Worm (Caenorhabditis elegans) whole organism, late embryonic: ENCODE results near the gene ZK1236.1.

Experiments
- F13H6.1 ChIP-seq: sonication (generic microtip); optimal IDR thresholded peaks from 2 replicates; lab custom pipeline; 2016; ENCODE audit warnings: missing genetic modification characterization, missing compliant biosample characterization
- ahr-1 ChIP-seq: sonication (generic microtip); optimal IDR thresholded peaks from 2 replicates; lab custom pipeline; 2016; ENCODE audit warnings: missing genetic modification characterization, missing compliant biosample characterization
- ama-1 ChIP-seq: fragments of 150-350 bp; optimal IDR thresholded peaks from 2 replicates; lab custom pipeline; 2014
- ceh-14 ChIP-seq: sonication (generic microtip); optimal IDR thresholded peaks from 2 replicates; lab custom pipeline; 2016; ENCODE audit warnings: missing genotype, missing genetic modification characterization, missing compliant biosample characterization
- ceh-22 ChIP-seq: sonication (generic microtip); optimal IDR thresholded peaks from 2 replicates; lab custom pipeline; 2017; ENCODE audit warnings: missing biosample characterization, missing genetic modification characterization
- ceh-24 ChIP-seq: sonication (generic microtip); optimal IDR thresholded peaks from 2 replicates; lab custom pipeline; 2016; ENCODE audit warnings: mild to moderate bottlenecking, missing genetic modification characterization, missing compliant biosample characterization
- ceh-30 ChIP-seq: fragments of 150-350 bp; optimal IDR thresholded peaks from 2 replicates; lab custom pipeline; 2014; ENCODE audit warnings: missing biosample characterization, missing genetic modification characterization
- ceh-31 ChIP-seq: sonication (generic microtip); optimal IDR thresholded peaks from 2 replicates; lab custom pipeline; 2016; ENCODE audit warnings: missing genetic modification characterization, missing compliant biosample characterization
- ceh-34 ChIP-seq: sonication (generic microtip); optimal IDR thresholded peaks from 2 replicates; lab custom pipeline; 2016; ENCODE audit warnings: mild to moderate bottlenecking, missing genetic modification characterization, missing compliant biosample characterization
- ceh-6 ChIP-seq: fragments of 200-800 bp; sonication (Bioruptor generic); optimal IDR thresholded peaks from 2 replicates; lab custom pipeline; 2018; ENCODE audit warnings: mild to moderate bottlenecking, missing genetic modification characterization, missing compliant biosample characterization
- che-1 ChIP-seq: sonication (generic microtip); optimal IDR thresholded peaks from 2 replicates; lab custom pipeline; 2016; ENCODE audit warnings: mild to moderate bottlenecking, missing genetic modification characterization, missing compliant biosample characterization
- dmd-4 ChIP-seq: sonication (generic microtip); optimal IDR thresholded peaks from 2 replicates; lab custom pipeline; 2016; ENCODE audit warnings: borderline replicate concordance, missing genetic modification characterization, missing compliant biosample characterization
- dve-1 ChIP-seq: sonication (generic microtip); optimal IDR thresholded peaks from 2 replicates; lab custom pipeline; 2017; ENCODE audit warnings: antibody characterized with exemption, mild to moderate bottlenecking, missing genetic modification characterization, missing compliant biosample characterization
- elt-2 ChIP-seq: sonication (generic microtip); optimal IDR thresholded peaks from 2 replicates; lab custom pipeline; 2016; ENCODE audit warnings: missing genetic modification reagents, missing genetic modification characterization, missing compliant biosample characterization
- elt-4 ChIP-seq: sonication (generic microtip); optimal IDR thresholded peaks from 2 replicates; lab custom pipeline; 2016; ENCODE audit warnings: missing genetic modification characterization, missing compliant biosample characterization
- ets-4 ChIP-seq: sonication (generic microtip); optimal IDR thresholded peaks from 2 replicates; lab custom pipeline; 2016; ENCODE audit warnings: missing genetic modification characterization, missing compliant biosample characterization
- fax-1 ChIP-seq: sonication (generic microtip); optimal IDR thresholded peaks from 2 replicates; lab custom pipeline; 2016; ENCODE audit warnings: missing genotype, missing genetic modification characterization, missing compliant biosample characterization
- fkh-6 ChIP-seq: sonication (generic microtip); optimal IDR thresholded peaks from 2 replicates; lab custom pipeline; 2016; ENCODE audit warnings: missing genetic modification characterization, missing compliant biosample characterization
- gmeb-2 ChIP-seq: sonication (generic microtip); optimal IDR thresholded peaks from 2 replicates; lab custom pipeline; 2016; ENCODE audit warnings: missing genetic modification characterization, inconsistent platforms, missing compliant biosample characterization
- hlh-13 ChIP-seq: fragments of 200-800 bp; sonication (Bioruptor generic); optimal IDR thresholded peaks from 2 replicates; lab custom pipeline; 2018; ENCODE audit warnings: mild to moderate bottlenecking, missing genetic modification characterization, missing compliant biosample characterization
- hlh-15 ChIP-seq: sonication (generic microtip); optimal IDR thresholded peaks from 2 replicates; lab custom pipeline; 2016; ENCODE audit warnings: missing genetic modification characterization, missing compliant biosample characterization
- hlh-30 ChIP-seq: sonication (generic microtip); optimal IDR thresholded peaks from 2 replicates; lab custom pipeline; 2017; ENCODE audit warnings: antibody characterized with exemption, missing genetic modification characterization, missing compliant biosample characterization; ENCODE audit not compliant: insufficient read depth
- lim-6 ChIP-seq: sonication (generic microtip); optimal IDR thresholded peaks from 2 replicates; lab custom pipeline; 2016; ENCODE audit warnings: missing genetic modification characterization, missing compliant biosample characterization
- madf-2 ChIP-seq: sonication (generic microtip); optimal IDR thresholded peaks from 2 replicates; lab custom pipeline; 2017; ENCODE audit warnings: missing genetic modification characterization, missing compliant biosample characterization
- mec-3 ChIP-seq: sonication (generic microtip); optimal IDR thresholded peaks from 2 replicates; lab custom pipeline; 2016; ENCODE audit warnings: borderline replicate concordance, missing genetic modification characterization, missing compliant biosample characterization
- nfya-1 ChIP-seq: sonication (generic microtip); optimal IDR thresholded peaks from 2 replicates; lab custom pipeline; 2017; ENCODE audit warnings: missing genetic modification characterization, mild to moderate bottlenecking, missing compliant biosample characterization, antibody characterized with exemption, moderate library complexity
- nhr-11 ChIP-seq: fragments of 150-350 bp; optimal IDR thresholded peaks from 2 replicates; lab custom pipeline; 2014; ENCODE audit warnings: missing biosample characterization, missing genetic modification characterization
- nhr-232 ChIP-seq: sonication (generic microtip); optimal IDR thresholded peaks from 2 replicates; lab custom pipeline; 2016; ENCODE audit warnings: missing genetic modification characterization, missing compliant biosample characterization
- npax-4 ChIP-seq: sonication (generic microtip); optimal IDR thresholded peaks from 2 replicates; lab custom pipeline; 2016; ENCODE audit warnings: missing genetic modification characterization, missing compliant biosample characterization
- odd-2 ChIP-seq: sonication (generic microtip); optimal IDR thresholded peaks from 2 replicates; lab custom pipeline; 2017; ENCODE audit warnings: antibody characterized with exemption, mild to moderate bottlenecking, missing genetic modification characterization, missing compliant biosample characterization
- pax-1 ChIP-seq: fragments of 150-350 bp; optimal IDR thresholded peaks from 2 replicates; lab custom pipeline; 2014; ENCODE audit warnings: missing biosample characterization, missing genetic modification characterization
- pha-2 ChIP-seq: sonication (generic microtip); optimal IDR thresholded peaks from 2 replicates; lab custom pipeline; 2017; ENCODE audit warnings: mild to moderate bottlenecking, missing genetic modification characterization, missing compliant biosample characterization
- rnt-1 ChIP-seq: sonication (generic microtip); optimal IDR thresholded peaks from 2 replicates; lab custom pipeline; 2016; ENCODE audit warnings: missing genetic modification characterization, missing compliant biosample characterization
- sdc-2 ChIP-seq: sonication (generic microtip); optimal IDR thresholded peaks from 2 replicates; lab custom pipeline; 2016; ENCODE audit warnings: missing genotype, missing genetic modification characterization, missing compliant biosample characterization
- sox-2 ChIP-seq: fragments of 200-800 bp; sonication (Bioruptor generic); IDR thresholded peaks from 2 replicates; pipeline ENCODE4 v1.3.6; 2022; ENCODE audit warnings: missing genetic modification reagents, missing genetic modification characterization, missing compliant biosample characterization
- syd-9 ChIP-seq: sonication (generic microtip); optimal IDR thresholded peaks from 2 replicates; lab custom pipeline; 2016; ENCODE audit warnings: mild to moderate bottlenecking, missing genetic modification characterization, moderate library complexity, missing compliant biosample characterization
- tbx-7 ChIP-seq: sonication (generic microtip); optimal IDR thresholded peaks from 2 replicates; lab custom pipeline; 2016; ENCODE audit warnings: missing genotype, missing genetic modification characterization, missing compliant biosample characterization
- unc-3 ChIP-seq, 2 experiments: fragments of 200-800 bp in 1 of 2; sonication (Bioruptor generic) in 1 of 2; sonication (generic microtip) in 1 of 2; conservative IDR thresholded peaks in 1 of 2; optimal IDR thresholded peaks in 1 of 2; 2 replicates each; pipeline versions ENCODE4 v1.3.6 to Lab custom; 2016 to 2022; ENCODE audit warnings: missing compliant biosample characterization in 2 of 2, missing genetic modification characterization in 2 of 2, missing genetic modification reagents in 1 of 2
- unc-42 ChIP-seq: sonication (generic microtip); optimal IDR thresholded peaks from 2 replicates; lab custom pipeline; 2016; ENCODE audit warnings: missing genotype, missing genetic modification characterization, missing compliant biosample characterization
- unc-55 ChIP-seq: sonication (generic microtip); optimal IDR thresholded peaks from 2 replicates; lab custom pipeline; 2017; ENCODE audit warnings: missing biosample characterization, missing genetic modification reagents, missing genetic modification characterization

Gene ZK1236.1

DNA sequence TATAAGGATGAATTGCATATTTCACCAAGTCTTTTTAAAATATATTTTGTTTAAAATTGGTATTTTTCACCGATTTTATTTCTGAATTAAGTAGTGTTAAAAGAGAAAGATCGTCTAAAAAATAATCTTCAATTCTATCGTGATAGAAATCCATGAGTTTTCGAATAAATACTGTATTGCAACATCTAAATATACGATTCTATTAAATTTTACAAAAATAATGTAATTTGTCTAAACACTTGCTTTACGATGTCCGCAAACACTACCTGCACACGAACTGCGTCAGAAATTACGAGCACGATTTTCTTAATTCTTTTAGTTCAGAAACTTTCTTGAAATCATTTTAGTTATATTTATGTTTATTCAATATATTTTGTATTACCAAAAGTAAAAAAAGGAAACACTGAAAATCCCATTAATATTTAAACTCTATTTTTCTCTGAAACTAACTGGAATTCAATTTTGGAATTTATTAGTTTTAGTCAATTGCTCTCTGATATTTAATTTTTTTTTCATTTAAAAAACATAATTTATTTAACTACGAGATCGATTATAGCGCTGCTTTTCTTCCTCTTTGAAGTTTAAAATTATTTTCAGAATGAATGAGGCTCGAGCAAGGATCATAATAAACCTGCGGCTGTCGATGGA lies 20.2 kb downstream of the ZK1236.1 start, which contains the start of gene mrpl-32:
Gene mrpl-32 (plus strand): TSS at position 598 of the 648 bp plus-strand sequence.
- TF ChIP-seq hlh-13 (GFP tag; lab: Kevin White, UChicago): no peak

DNA sequence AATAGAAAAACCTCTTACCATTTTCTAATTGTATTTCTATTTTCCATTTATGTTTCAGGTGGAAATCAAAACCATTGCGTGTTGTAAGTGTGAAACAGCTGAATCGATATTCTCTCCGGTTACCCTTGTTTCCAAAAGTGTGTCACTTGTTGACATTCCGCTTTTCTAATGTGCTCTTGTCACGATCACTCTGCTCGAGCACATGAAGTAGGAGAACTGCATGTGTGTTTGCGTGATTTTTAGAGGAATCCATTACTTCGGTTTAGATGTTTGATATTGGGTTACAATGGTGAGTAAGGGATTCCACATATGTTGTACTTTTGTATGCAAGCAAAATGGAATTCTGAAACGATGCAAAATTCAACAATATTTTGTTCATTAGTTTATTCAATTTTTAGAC lies 21.4 kb downstream of the ZK1236.1 start:
- TF ChIP-seq hlh-15 (tag; lab: Kevin White, UChicago) (no peak), syd-9 (tag; lab: Kevin White, UChicago) (no peak), lim-6 (tag; lab: Kevin White, UChicago) (no peak), ceh-22 (tag; lab: Kevin White, UChicago) (no peak), ceh-14 (tag; lab: Kevin White, UChicago) (no peak), ets-4 (tag; lab: Kevin White, UChicago) (no peak), tbx-7 (tag; lab: Kevin White, UChicago) (no peak), F13H6.1 (tag; lab: Kevin White, UChicago) (no peak), fax-1 (tag; lab: Kevin White, UChicago) (no peak), npax-4 (no peak), hlh-30 (no peak), pax-1 (tag; lab: Kevin White, UChicago) (no peak), ahr-1 (tag; lab: Kevin White, UChicago) (no peak), nhr-11 (no peak), elt-2 (tag; lab: Kevin White, UChicago) (no peak), odd-2 (tag; lab: Kevin White, UChicago) (no peak), mec-3 (no peak), rnt-1 (tag; lab: Kevin White, UChicago) (no peak)
- TF ChIP-seq, all 69 proteins: peak for 0

DNA sequence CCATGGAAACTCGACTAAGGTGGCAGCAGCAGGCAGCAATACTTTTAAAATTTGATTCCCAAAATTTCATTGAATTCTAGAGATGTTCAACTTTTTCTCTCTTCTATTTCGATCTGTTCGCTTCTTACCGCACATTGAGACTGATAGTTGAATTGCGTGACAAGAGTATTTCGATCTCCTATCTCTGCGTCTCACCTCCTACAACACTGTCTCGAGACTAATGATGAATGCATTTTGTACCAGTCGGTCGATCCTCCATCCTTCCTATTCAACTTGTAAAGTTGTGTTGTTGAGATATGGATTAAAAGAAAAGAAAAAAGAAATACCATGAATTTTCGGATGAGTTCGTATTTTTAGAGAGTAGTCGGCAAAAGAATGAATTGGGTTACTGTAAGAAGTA lies 22.1 kb downstream of the ZK1236.1 start:
- TF ChIP-seq nhr-232 (tag; lab: Kevin White, UChicago) (no peak), ceh-6 (GFP tag; lab: Kevin White, UChicago) (no peak), unc-3 (GFP tag; conservative IDR thresholded peaks at IDR 0.05; lab: Robert Waterston, UW) (no peak), unc-3 (tag; optimal IDR thresholded peaks at IDR 0.05; lab: Kevin White, UChicago) (no peak), nhr-11 (no peak), pax-1 (tag; lab: Kevin White, UChicago) (no peak), tbx-7 (tag; lab: Kevin White, UChicago) (no peak), sox-2 (GFP tag; lab: Robert Waterston, UW) (no peak), dve-1 (no peak), dmd-4 (tag; lab: Kevin White, UChicago) (no peak), ceh-22 (tag; lab: Kevin White, UChicago) (no peak)

DNA sequence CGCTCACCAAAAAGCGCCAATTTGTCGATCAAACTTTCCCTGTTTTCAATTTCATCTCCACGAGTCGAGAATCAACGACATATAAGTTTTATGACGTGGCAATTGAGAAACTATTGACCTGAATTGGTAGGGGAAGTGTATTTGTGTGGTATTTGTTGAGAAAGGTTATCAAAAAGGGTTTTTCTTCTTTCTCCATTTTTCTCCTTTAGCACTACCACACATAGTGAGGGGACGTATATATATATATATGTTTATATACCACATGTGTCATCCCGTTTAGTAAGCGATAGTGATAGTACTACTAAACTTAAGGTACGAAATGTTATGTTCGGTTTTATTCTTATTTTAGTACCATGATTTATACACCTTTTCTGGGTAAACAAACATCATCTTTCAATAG lies 28.5 kb downstream of the ZK1236.1 start:
- no peak for TF ChIP-seq unc-3 (GFP tag; conservative IDR thresholded peaks at IDR 0.05; lab: Robert Waterston, UW)
- TF ChIP-seq unc-3 (tag; optimal IDR thresholded peaks at IDR 0.05; lab: Kevin White, UChicago): no peak
- no peak for TF ChIP-seq madf-2
- no peak for TF ChIP-seq ama-1
- TF ChIP-seq gmeb-2 (tag; lab: Kevin White, UChicago): no peak
- TF ChIP-seq elt-4 (tag; lab: Kevin White, UChicago): no peak
- TF ChIP-seq nhr-232 (tag; lab: Kevin White, UChicago): no peak
- no peak for TF ChIP-seq ceh-14 (tag; lab: Kevin White, UChicago)
- no peak for TF ChIP-seq ceh-24 (tag; lab: Kevin White, UChicago)
- TF ChIP-seq fkh-6: no peak

DNA sequence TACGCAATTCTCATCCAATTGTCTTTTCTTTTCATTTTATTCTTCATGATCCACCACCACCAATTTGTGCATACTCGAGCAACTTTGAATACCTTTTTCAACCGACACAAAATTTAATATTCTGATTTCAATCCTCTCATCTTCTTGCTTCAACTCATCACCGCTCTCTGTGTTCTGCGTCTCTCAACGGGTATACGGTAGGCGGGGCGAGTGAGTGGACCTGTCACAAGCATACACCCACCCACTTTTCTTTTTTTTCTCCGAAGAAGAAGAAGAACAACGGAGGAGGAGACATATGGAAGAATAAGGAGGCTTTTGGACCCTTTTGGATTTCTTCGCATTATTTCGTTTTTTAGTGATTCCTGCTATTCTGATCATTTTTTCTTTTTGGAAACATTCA lies 32.3 kb downstream of the ZK1236.1 start:
- TF ChIP-seq pha-2 (tag; lab: Kevin White, UChicago) (no peak), mec-3 (no peak), ceh-14 (tag; lab: Kevin White, UChicago) (no peak), ceh-34 (no peak), sdc-2 (tag; lab: Kevin White, UChicago) (no peak), ama-1 (no peak), ets-4 (tag; lab: Kevin White, UChicago) (no peak), nfya-1 (tag; lab: Kevin White, UChicago) (peak; percentile 95), unc-55 (GFP tag; lab: Kevin White, UChicago) (peak; percentile 8), ceh-31 (tag; lab: Kevin White, UChicago) (peak; percentile 40), unc-42 (tag; lab: Kevin White, UChicago) (no peak), ceh-30 (tag; lab: Kevin White, UChicago) (no peak), nhr-11 (no peak), che-1 (tag; lab: Kevin White, UChicago) (no peak), hlh-15 (tag; lab: Kevin White, UChicago) (no peak)
